Worm (Caenorhabditis elegans): Measurements from ENCODE around the gene kel-10.

kel-10 gene

DNA sequence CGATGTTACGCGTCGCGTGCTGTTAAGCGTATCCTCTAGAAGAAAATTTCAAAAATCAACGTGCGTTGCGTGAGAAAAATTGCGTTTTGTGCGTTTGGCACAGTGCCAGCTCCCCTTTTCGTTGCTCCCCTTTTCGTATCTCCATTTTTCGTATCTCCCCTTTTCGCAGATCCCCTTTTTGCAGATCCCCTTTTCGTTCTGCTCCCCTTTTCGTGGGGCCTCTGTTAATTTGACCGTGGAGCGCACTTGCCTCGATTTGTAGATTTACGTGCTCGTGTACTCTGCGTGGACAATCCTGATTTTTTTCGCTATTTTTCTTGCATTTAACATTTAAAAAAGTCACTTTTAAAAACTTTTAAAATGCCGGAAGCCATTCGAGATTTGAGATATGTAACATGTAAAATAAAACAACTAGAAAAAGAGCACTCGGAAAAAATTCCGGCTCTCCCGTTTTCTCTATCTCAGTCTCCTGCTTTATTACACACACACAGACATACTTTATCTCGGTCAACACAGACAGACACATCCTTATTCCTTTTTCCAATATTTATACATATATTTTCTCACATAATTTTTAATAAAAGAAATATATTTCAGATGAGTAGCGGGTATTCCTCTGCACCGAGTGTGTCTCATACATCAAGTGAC is 22.5 kb upstream of the kel-10 start, which contains the start of gene ttll-4:
ttll-4 (plus strand) TSS at position 598 of the 648 bp plus-strand sequence.
- TF ChIP-seq cog-1 (tag; optimal IDR thresholded peaks at IDR 0.05) (peak; percentile 42), ztf-29 (GFP tag; IDR thresholded peaks at IDR 0.05) (0 out of 2 replicates have a peak, but pooled peaks have one; percentile 27), tab-1 (GFP tag; IDR thresholded peaks at IDR 0.05) (peak; percentile 58; the same call in 1 of the 2 replicates), med-1 (GFP tag; optimal IDR thresholded peaks at IDR 0.05; ENCODE audit: insufficient read depth) (no peak), flt-1 (GFP tag; IDR thresholded peaks at IDR 0.05) (peak; percentile 89), klf-2 (GFP tag; conservative IDR thresholded peaks at IDR 0.05) (peak; percentile 85), ref-1 (GFP tag; conservative IDR thresholded peaks at IDR 0.05) (no peak), T22C8.4 (GFP tag; IDR thresholded peaks at IDR 0.05) (peak; percentile 56; the same call in 1 of the 2 replicates), ztf-23 (GFP tag; IDR thresholded peaks at IDR 0.05) (peak; percentile 86)

- no peak for TF ChIP-seq klf-2 (GFP tag; conservative IDR thresholded peaks at IDR 0.05)
- no peak for TF ChIP-seq tab-1 (GFP tag; IDR thresholded peaks at IDR 0.05)
- TF ChIP-seq T22C8.4 (GFP tag; IDR thresholded peaks at IDR 0.05): peak; percentile 89
- no peak for TF ChIP-seq ref-1 (GFP tag; conservative IDR thresholded peaks at IDR 0.05)
Observed at ce11 chrIII:10120076-10120831, 19.0 kb upstream of the kel-10 start, which contains the start of the genes gtf-2H3 and ham-3. TSS of gene gtf-2H3 (minus strand) at chrIII:10120148. TSS of gene ham-3 (plus strand) at chrIII:10120781.

DNA sequence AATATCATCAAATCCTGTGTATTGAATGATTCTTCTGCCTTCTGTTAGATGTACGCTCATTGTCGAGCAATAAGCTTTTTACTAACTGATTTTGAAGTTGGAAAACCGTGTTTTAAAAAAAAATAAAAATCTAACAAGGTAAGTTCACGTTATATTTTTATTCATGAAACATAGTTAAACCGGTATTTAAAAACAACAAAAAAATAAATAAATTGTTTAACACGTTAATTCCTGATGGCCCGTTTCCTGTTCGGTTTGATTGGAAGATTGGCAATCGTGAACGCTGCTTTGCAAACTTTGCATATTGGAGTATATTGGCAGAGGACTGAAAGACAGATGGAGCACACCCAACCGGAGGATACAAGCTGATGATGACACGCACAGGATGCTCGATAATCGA is 17.6 kb upstream of the kel-10 start, which contains the start of gene ZK1128.3:
ZK1128.3 (minus strand) TSS at position 101 of the 400 bp plus-strand sequence.
- no peak for TF ChIP-seq cog-1 (tag; optimal IDR thresholded peaks at IDR 0.05)
- no peak for TF ChIP-seq tab-1 (GFP tag; IDR thresholded peaks at IDR 0.05)
- no peak for TF ChIP-seq T22C8.4 (GFP tag; IDR thresholded peaks at IDR 0.05)
- TF ChIP-seq klf-2 (GFP tag; conservative IDR thresholded peaks at IDR 0.05): no peak
- no peak for TF ChIP-seq ref-1 (GFP tag; conservative IDR thresholded peaks at IDR 0.05)
- no peak for TF ChIP-seq ztf-29 (GFP tag; IDR thresholded peaks at IDR 0.05)
- no peak for TF ChIP-seq ztf-23 (GFP tag; IDR thresholded peaks at IDR 0.05)
- no peak for TF ChIP-seq med-1 (GFP tag; optimal IDR thresholded peaks at IDR 0.05; ENCODE audit: insufficient read depth)
- no peak for TF ChIP-seq flt-1 (GFP tag; IDR thresholded peaks at IDR 0.05)

ce11 chrIII:10114662-10115061 is 13.4 kb upstream of the kel-10 start, which contains the start of the genes ZK1128.1 and mett-10:
TSS of gene ZK1128.1 (minus strand) at chrIII:10114760.
TSS of gene mett-10 (plus strand) at chrIII:10115036.
- no peak for TF ChIP-seq med-1 (GFP tag; optimal IDR thresholded peaks at IDR 0.05; ENCODE audit: insufficient read depth)
- no peak for TF ChIP-seq flt-1 (GFP tag; IDR thresholded peaks at IDR 0.05)
- no peak for TF ChIP-seq klf-2 (GFP tag; conservative IDR thresholded peaks at IDR 0.05)
- no peak for TF ChIP-seq cog-1 (tag; optimal IDR thresholded peaks at IDR 0.05)
- no peak for TF ChIP-seq ztf-23 (GFP tag; IDR thresholded peaks at IDR 0.05)
- no peak for TF ChIP-seq tab-1 (GFP tag; IDR thresholded peaks at IDR 0.05)
- no peak for TF ChIP-seq ref-1 (GFP tag; conservative IDR thresholded peaks at IDR 0.05)
- no peak for TF ChIP-seq ztf-29 (GFP tag; IDR thresholded peaks at IDR 0.05)
- TF ChIP-seq T22C8.4 (GFP tag; IDR thresholded peaks at IDR 0.05): no peak

DNA sequence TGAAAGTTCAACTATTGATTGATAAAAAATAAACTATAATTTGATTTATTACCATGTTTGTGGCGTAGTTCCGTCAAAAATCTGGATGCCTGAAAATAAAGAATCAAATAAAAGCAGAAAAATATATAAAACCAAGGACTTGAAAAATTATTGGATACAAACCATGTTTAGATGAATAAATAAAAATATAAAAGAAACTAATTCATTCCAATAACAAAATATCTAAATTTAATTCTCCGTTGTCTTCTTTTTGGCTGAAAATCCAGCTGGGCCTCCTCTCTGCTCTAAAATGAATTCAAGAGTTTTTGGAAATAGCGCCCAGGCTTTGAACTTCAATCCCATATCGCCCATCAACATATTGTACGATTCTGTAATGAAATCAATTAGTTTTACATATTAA is 11.7 kb upstream of the kel-10 start, which contains the start of gene vps-29:
vps-29 (minus strand) TSS at position 101 of the 400 bp plus-strand sequence.
- TF ChIP-seq flt-1 (GFP tag; IDR thresholded peaks at IDR 0.05) (no peak), klf-2 (GFP tag; conservative IDR thresholded peaks at IDR 0.05) (no peak), med-1 (GFP tag; optimal IDR thresholded peaks at IDR 0.05; ENCODE audit: insufficient read depth) (no peak), ztf-29 (GFP tag; IDR thresholded peaks at IDR 0.05) (no peak), ztf-23 (GFP tag; IDR thresholded peaks at IDR 0.05) (no peak), T22C8.4 (GFP tag; IDR thresholded peaks at IDR 0.05) (no peak), ref-1 (GFP tag; conservative IDR thresholded peaks at IDR 0.05) (no peak), tab-1 (GFP tag; IDR thresholded peaks at IDR 0.05) (no peak), cog-1 (tag; optimal IDR thresholded peaks at IDR 0.05) (no peak)

ce11 chrIII:10108995-10109394 is 7.7 kb upstream of the kel-10 start, which contains the start of gene T16H12.9:
TSS of gene T16H12.9 (plus strand) at chrIII:10109295.
- no peak for TF ChIP-seq med-1 (GFP tag; optimal IDR thresholded peaks at IDR 0.05; ENCODE audit: insufficient read depth)
- TF ChIP-seq cog-1 (tag; optimal IDR thresholded peaks at IDR 0.05): no peak
- TF ChIP-seq T22C8.4 (GFP tag; IDR thresholded peaks at IDR 0.05): no peak
- TF ChIP-seq flt-1 (GFP tag; IDR thresholded peaks at IDR 0.05): no peak
- no peak for TF ChIP-seq klf-2 (GFP tag; conservative IDR thresholded peaks at IDR 0.05)
- TF ChIP-seq ztf-29 (GFP tag; IDR thresholded peaks at IDR 0.05): no peak
- no peak for TF ChIP-seq ztf-23 (GFP tag; IDR thresholded peaks at IDR 0.05)
- TF ChIP-seq ref-1 (GFP tag; conservative IDR thresholded peaks at IDR 0.05): no peak
- no peak for TF ChIP-seq tab-1 (GFP tag; IDR thresholded peaks at IDR 0.05)

DNA sequence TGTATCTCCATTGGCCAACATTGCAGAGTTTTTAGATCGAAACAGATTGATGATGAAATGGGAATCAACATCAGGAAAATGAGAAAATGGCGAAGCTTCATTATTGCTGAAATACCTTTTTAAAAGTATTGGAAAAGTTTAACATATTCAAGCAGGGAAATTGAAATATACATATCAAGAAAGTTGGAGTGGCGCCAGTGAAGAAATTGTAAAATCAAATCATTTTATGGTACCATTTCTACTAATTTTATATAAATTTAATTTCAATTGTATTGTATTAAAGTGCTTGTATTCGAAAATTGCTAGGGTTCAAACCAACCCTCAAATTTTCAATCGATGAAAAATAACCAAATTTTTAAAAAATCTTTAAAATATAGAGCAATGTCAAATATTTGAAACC is 5.1 kb upstream of the kel-10 start, which contains the start of gene srt-55:
srt-55 (minus strand) TSS at position 101 of the 400 bp plus-strand sequence.
- no peak for TF ChIP-seq tab-1 (GFP tag; IDR thresholded peaks at IDR 0.05)
- TF ChIP-seq flt-1 (GFP tag; IDR thresholded peaks at IDR 0.05): no peak
- no peak for TF ChIP-seq ztf-23 (GFP tag; IDR thresholded peaks at IDR 0.05)
- no peak for TF ChIP-seq klf-2 (GFP tag; conservative IDR thresholded peaks at IDR 0.05)
- TF ChIP-seq T22C8.4 (GFP tag; IDR thresholded peaks at IDR 0.05): no peak
- no peak for TF ChIP-seq med-1 (GFP tag; optimal IDR thresholded peaks at IDR 0.05; ENCODE audit: insufficient read depth)
- TF ChIP-seq ref-1 (GFP tag; conservative IDR thresholded peaks at IDR 0.05): no peak
- TF ChIP-seq cog-1 (tag; optimal IDR thresholded peaks at IDR 0.05): no peak
- no peak for TF ChIP-seq ztf-29 (GFP tag; IDR thresholded peaks at IDR 0.05)

ce11 chrIII:10097981-10098380 is 3.3 kb downstream of the kel-10 start, which contains the start of gene spop-1:
TSS of gene spop-1 (minus strand) at chrIII:10098081.
- TF ChIP-seq flt-1 (GFP tag; IDR thresholded peaks at IDR 0.05): no peak
- TF ChIP-seq ref-1 (GFP tag; conservative IDR thresholded peaks at IDR 0.05): no peak
- no peak for TF ChIP-seq tab-1 (GFP tag; IDR thresholded peaks at IDR 0.05)
- TF ChIP-seq med-1 (GFP tag; optimal IDR thresholded peaks at IDR 0.05; ENCODE audit: insufficient read depth): no peak
- no peak for TF ChIP-seq ztf-23 (GFP tag; IDR thresholded peaks at IDR 0.05)
- no peak for TF ChIP-seq klf-2 (GFP tag; conservative IDR thresholded peaks at IDR 0.05)
- TF ChIP-seq T22C8.4 (GFP tag; IDR thresholded peaks at IDR 0.05): no peak
- no peak for TF ChIP-seq ztf-29 (GFP tag; IDR thresholded peaks at IDR 0.05)
- no peak for TF ChIP-seq cog-1 (tag; optimal IDR thresholded peaks at IDR 0.05)
